Worm (Caenorhabditis elegans): ENCODE data around the gene F46H5.4.

Gene F46H5.4

DNA sequence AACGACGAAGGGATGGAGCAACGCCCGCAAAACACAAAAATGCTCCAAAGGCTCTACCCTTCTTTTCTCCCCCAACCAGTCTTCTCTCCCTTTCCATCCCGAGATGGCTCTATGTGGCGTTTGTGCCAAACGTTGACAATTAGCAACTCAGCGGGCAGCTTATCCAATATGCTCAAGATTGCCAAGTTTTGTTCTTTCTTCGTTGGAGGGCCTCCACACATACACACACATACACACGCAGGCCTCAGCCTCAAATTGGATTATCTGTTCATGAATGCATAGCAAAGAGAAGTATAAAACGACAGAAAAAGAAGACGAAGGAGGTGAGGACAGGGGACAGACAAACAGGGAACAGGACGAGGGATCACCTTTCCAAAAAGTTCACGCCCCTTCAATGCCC, 26.9 kb upstream of the F46H5.4 start:
- no peak for TF ChIP-seq pha-4 (tag; optimal IDR thresholded peaks at IDR 0.05)

DNA sequence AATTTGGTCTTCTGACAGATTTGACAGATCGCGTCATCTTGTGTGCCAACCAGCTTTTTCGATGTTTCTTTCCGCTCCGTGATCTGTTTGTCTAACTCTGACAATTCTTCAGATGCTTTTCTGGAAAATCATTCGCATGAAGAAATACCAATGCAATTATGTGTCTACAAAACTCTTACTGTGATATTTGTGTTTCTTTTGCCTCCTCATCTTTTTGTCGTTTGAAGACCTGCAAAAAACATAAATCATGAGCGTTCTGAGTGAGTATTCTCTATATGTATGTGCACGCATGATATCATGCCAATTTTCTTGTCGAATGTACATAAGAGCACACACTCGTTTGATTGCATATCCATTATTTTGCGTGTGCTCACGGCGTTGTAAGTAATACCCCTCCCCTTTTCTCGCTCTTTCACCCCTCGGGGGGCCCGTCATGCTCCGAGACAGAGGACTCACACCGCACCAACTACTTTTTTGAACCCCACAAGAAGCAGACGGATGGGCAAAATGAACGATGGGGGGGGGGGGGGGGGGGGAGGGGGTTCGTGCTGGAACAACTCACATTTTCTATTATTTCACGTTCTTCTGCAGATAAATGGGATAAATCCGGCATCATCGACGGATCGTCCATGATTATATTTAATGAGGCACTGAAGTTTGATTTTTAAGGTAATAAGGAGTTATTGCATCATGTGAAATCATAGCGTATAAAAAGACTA, 25.4 kb upstream of the F46H5.4 start, which contains the start of gene unc-10:
unc-10 (minus strand) TSS at position 652 of the 719 bp plus-strand sequence.
- TF ChIP-seq daf-12 (tag; optimal IDR thresholded peaks at IDR 0.05) (no peak), ztf-4 (tag; optimal IDR thresholded peaks at IDR 0.05) (no peak), fkh-2 (tag; optimal IDR thresholded peaks at IDR 0.05) (no peak), mdl-1 (tag; optimal IDR thresholded peaks at IDR 0.05) (no peak), ztf-11 (tag; optimal IDR thresholded peaks at IDR 0.05) (no peak), eor-1 (tag; optimal IDR thresholded peaks at IDR 0.05) (no peak), aly-2 (tag; optimal IDR thresholded peaks at IDR 0.05) (no peak), nfya-1 (tag; optimal IDR thresholded peaks at IDR 0.05; ENCODE audit: insufficient read depth) (no peak), hmg-11 (tag; optimal IDR thresholded peaks at IDR 0.05) (no peak), nhr-25 (tag; optimal IDR thresholded peaks at IDR 0.05) (no peak), nhr-11 (tag; optimal IDR thresholded peaks at IDR 0.05) (no peak), fos-1 (tag; optimal IDR thresholded peaks at IDR 0.05) (no peak), nhr-77 (tag; optimal IDR thresholded peaks at IDR 0.05) (no peak), elt-2 (tag; optimal IDR thresholded peaks at IDR 0.05) (no peak), mml-1 (tag; optimal IDR thresholded peaks at IDR 0.05) (no peak), elt-3 (tag; optimal IDR thresholded peaks at IDR 0.05) (no peak), unc-62 (GFP tag; optimal IDR thresholded peaks at IDR 0.05) (no peak), egl-5 (tag; optimal IDR thresholded peaks at IDR 0.05) (no peak), tbx-2 (tag; optimal IDR thresholded peaks at IDR 0.05) (no peak), R02D3.7 (tag; optimal IDR thresholded peaks at IDR 0.05) (no peak)

DNA sequence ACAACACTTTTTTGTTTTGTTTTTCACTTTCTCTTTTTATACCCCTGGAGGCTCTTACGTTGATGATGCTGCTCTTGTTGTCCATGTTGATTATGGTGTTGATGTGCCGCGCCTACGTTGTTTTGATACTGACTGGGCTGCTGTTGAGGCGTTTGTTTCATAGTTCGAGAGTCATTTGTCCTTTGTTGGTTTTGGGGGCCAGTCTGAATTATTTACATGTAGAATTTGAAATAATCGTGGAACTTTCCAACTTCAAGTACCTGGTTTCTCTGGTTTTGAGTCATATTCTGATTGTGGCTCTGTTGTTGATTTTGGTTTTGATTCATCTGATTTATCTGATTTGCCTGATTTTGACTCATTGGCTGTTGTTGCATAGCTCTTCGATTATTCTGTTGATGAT, 23.7 kb upstream of the F46H5.4 start:
- TF ChIP-seq nhr-28 (tag; optimal IDR thresholded peaks at IDR 0.05) (no peak), R02D3.7 (tag; optimal IDR thresholded peaks at IDR 0.05) (no peak), nhr-76 (tag; optimal IDR thresholded peaks at IDR 0.05) (no peak), ama-1 (optimal IDR thresholded peaks at IDR 0.05) (no peak), elt-2 (tag; optimal IDR thresholded peaks at IDR 0.05) (no peak), ceh-82 (tag; optimal IDR thresholded peaks at IDR 0.05) (no peak), elt-3 (tag; optimal IDR thresholded peaks at IDR 0.05) (no peak), sea-2 (GFP tag; optimal IDR thresholded peaks at IDR 0.05) (no peak), ceh-9 (tag; optimal IDR thresholded peaks at IDR 0.05) (no peak), elt-1 (tag; optimal IDR thresholded peaks at IDR 0.05) (no peak), pqm-1 (tag; optimal IDR thresholded peaks at IDR 0.05) (no peak), jun-1 (tag; optimal IDR thresholded peaks at IDR 0.05) (no peak), mml-1 (tag; optimal IDR thresholded peaks at IDR 0.05) (no peak), ztf-4 (tag; optimal IDR thresholded peaks at IDR 0.05) (no peak), nhr-67 (tag; optimal IDR thresholded peaks at IDR 0.05) (no peak), egl-5 (tag; optimal IDR thresholded peaks at IDR 0.05) (no peak), nfya-1 (tag; optimal IDR thresholded peaks at IDR 0.05; ENCODE audit: insufficient read depth) (no peak), nhr-77 (tag; optimal IDR thresholded peaks at IDR 0.05) (no peak), hmg-11 (tag; optimal IDR thresholded peaks at IDR 0.05) (no peak), eor-1 (tag; optimal IDR thresholded peaks at IDR 0.05) (no peak)

DNA sequence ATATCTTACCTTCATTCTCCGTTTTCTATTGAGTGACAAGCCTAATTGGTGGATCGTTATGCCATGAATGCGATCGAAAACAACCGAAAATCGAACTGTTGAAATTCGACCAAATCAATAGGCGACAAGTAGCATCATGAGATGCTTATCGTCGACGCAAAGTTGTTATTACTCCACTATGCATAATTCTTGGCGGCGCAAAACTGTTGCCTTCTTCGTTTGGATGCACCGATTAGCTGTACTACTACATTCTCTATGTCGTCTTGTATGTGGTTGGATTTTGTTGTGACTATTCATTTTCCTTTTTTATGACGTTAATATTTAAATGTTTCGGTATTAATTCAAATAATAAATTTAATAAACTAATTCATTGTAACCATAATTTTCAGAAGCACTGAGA, 17.6 kb upstream of the F46H5.4 start, which contains the start of gene F46H5.11:
F46H5.11 (minus strand) TSS at position 101 of the 400 bp plus-strand sequence.
- no peak for TF ChIP-seq mdl-1 (tag; optimal IDR thresholded peaks at IDR 0.05)
- no peak for TF ChIP-seq daf-12 (tag; optimal IDR thresholded peaks at IDR 0.05)
- TF ChIP-seq skn-1 (tag; optimal IDR thresholded peaks at IDR 0.05) = no peak
- TF ChIP-seq nhr-76 (tag; optimal IDR thresholded peaks at IDR 0.05) = no peak
- no peak for TF ChIP-seq elt-1 (tag; optimal IDR thresholded peaks at IDR 0.05)
- TF ChIP-seq eor-1 (tag; optimal IDR thresholded peaks at IDR 0.05) = no peak
- no peak for TF ChIP-seq sea-2 (GFP tag; optimal IDR thresholded peaks at IDR 0.05)
- no peak for TF ChIP-seq unc-62 (GFP tag; optimal IDR thresholded peaks at IDR 0.05)
- TF ChIP-seq fos-1 (tag; optimal IDR thresholded peaks at IDR 0.05) = no peak
- no peak for TF ChIP-seq elt-3 (tag; optimal IDR thresholded peaks at IDR 0.05)
- TF ChIP-seq nhr-23 (tag; optimal IDR thresholded peaks at IDR 0.05) = no peak
- TF ChIP-seq aly-2 (tag; optimal IDR thresholded peaks at IDR 0.05) = no peak
- TF ChIP-seq fkh-2 (tag; optimal IDR thresholded peaks at IDR 0.05) = no peak
- no peak for TF ChIP-seq unc-39 (tag; optimal IDR thresholded peaks at IDR 0.05)
